Fruit fly (Drosophila melanogaster) whole organism, prepupa: ENCODE results near the gene Polr2G.

Source experiments
- dsx ChIP-seq: fragments of 200-800 bp; optimal IDR thresholded peaks from 3 replicates; lab custom pipeline; 2019; ENCODE audit warnings: missing biosample characterization, mild to moderate bottlenecking, missing genetic modification characterization, moderate library complexity; ENCODE audit not compliant: poor library complexity, severe bottlenecking
- fd59A ChIP-seq: fragments of 200-800 bp; sonication (Bioruptor generic); optimal IDR thresholded peaks from 2 replicates; lab custom pipeline; 2017; ENCODE audit warnings: missing biosample characterization, mild to moderate bottlenecking, missing genetic modification characterization, missing genetic modification reagents

dm6 chr3R:15263946-15264345 lies 41.0 kb upstream of the Polr2G start:
- TF ChIP-seq dsx (GFP tag; lab: Kevin White, UChicago) (no peak), fd59A (no peak)
